Worm (Caenorhabditis elegans) whole organism, L1 larva: Measurements from ENCODE around the gene fbxb-71.

Experiments used
- C04F5.9 ChIP-seq: sonication (generic microtip); optimal IDR thresholded peaks from 2 replicates; lab custom pipeline; 2016; ENCODE audit warnings: missing genetic modification characterization, missing compliant biosample characterization
- ceh-63 ChIP-seq: fragments of 200-800 bp; sonication (Bioruptor generic); optimal IDR thresholded peaks from 2 replicates; lab custom pipeline; 2018; ENCODE audit warnings: mild to moderate bottlenecking, missing genetic modification characterization, missing compliant biosample characterization
- ceh-8 ChIP-seq: fragments of 200-800 bp; sonication (Bioruptor generic); optimal IDR thresholded peaks from 2 replicates; lab custom pipeline; 2018; ENCODE audit warnings: mild to moderate bottlenecking, missing genetic modification characterization, moderate library complexity, missing compliant biosample characterization
- ceh-90 ChIP-seq: sonication (generic microtip); optimal IDR thresholded peaks from 2 replicates; lab custom pipeline; 2016; ENCODE audit warnings: missing genetic modification characterization, missing compliant biosample characterization
- ces-1 ChIP-seq: fragments of 150-350 bp; optimal IDR thresholded peaks from 2 replicates; lab custom pipeline; 2014; ENCODE audit warnings: missing biosample characterization, missing genetic modification reagents, missing genetic modification characterization
- efl-1 ChIP-seq, 4 experiments: fragments of 150-350 bp; optimal IDR thresholded peaks in 3 of 4; peaks in 1 of 4; 1 replicate in 1 of 4; 2 replicates in 3 of 4; lab custom pipeline; 2014; ENCODE audit warnings: missing biosample characterization in 2 of 4, missing genetic modification characterization in 2 of 4, missing genetic modification reagents in 2 of 4
- efl-3 ChIP-seq: fragments of 200-800 bp; sonication (Bioruptor generic); optimal IDR thresholded peaks from 2 replicates; lab custom pipeline; 2018; ENCODE audit warnings: mild to moderate bottlenecking, missing genetic modification characterization, missing compliant biosample characterization
- egl-27 ChIP-seq, 2 experiments: fragments of 150-350 bp in 1 of 2; sonication (generic microtip); optimal IDR thresholded peaks; 3 replicates each; lab custom pipeline; 2017 to 2018; ENCODE audit warnings: missing biosample characterization in 2 of 2, missing genetic modification characterization in 2 of 2, missing genetic modification reagents in 2 of 2
- elt-2 ChIP-seq: sonication (generic microtip); optimal IDR thresholded peaks from 2 replicates; lab custom pipeline; 2016; ENCODE audit warnings: missing genetic modification characterization, mild to moderate bottlenecking, inconsistent platforms, missing compliant biosample characterization, missing genetic modification reagents
- elt-3 ChIP-seq, 6 experiments: fragments of 150-350 bp in 1 of 6; sonication (generic microtip); optimal IDR thresholded peaks; 2 replicates each; lab custom pipeline; 2017 to 2018; ENCODE audit warnings: missing biosample characterization in 6 of 6, missing genetic modification characterization in 6 of 6, inconsistent platforms in 1 of 6
- fkh-10 ChIP-seq: sonication (generic microtip); optimal IDR thresholded peaks from 2 replicates; lab custom pipeline; 2017; ENCODE audit warnings: missing biosample characterization, missing genetic modification reagents, missing genetic modification characterization
- fkh-8 ChIP-seq: sonication (generic microtip); optimal IDR thresholded peaks from 2 replicates; lab custom pipeline; 2016; ENCODE audit warnings: mild to moderate bottlenecking, missing genetic modification characterization, missing compliant biosample characterization
- grh-1 ChIP-seq: fragments of 200-800 bp; sonication (Bioruptor generic); IDR thresholded peaks from 2 replicates; pipeline ENCODE4 v1.3.6; 2022; ENCODE audit warnings: missing genetic modification reagents, missing genetic modification characterization, missing compliant biosample characterization
- hlh-17 ChIP-seq: fragments of 200-800 bp; sonication (Bioruptor generic); optimal IDR thresholded peaks from 2 replicates; lab custom pipeline; 2018; ENCODE audit warnings: missing genetic modification characterization, mild to moderate bottlenecking, missing compliant biosample characterization, moderate library complexity, borderline replicate concordance
- hlh-4 ChIP-seq: sonication (generic microtip); optimal IDR thresholded peaks from 2 replicates; lab custom pipeline; 2016; ENCODE audit warnings: mild to moderate bottlenecking, missing genetic modification characterization, missing compliant biosample characterization
- lin-13 ChIP-seq: fragments of 150-350 bp; optimal IDR thresholded peaks from 2 replicates; lab custom pipeline; 2014; ENCODE audit warnings: missing biosample characterization, missing genetic modification reagents, missing genetic modification characterization
- lin-14 ChIP-seq: fragments of 200-800 bp; sonication (Bioruptor generic); optimal IDR thresholded peaks from 2 replicates; lab custom pipeline; 2018; ENCODE audit warnings: mild to moderate bottlenecking, missing genetic modification characterization, moderate library complexity, missing compliant biosample characterization
- lin-15B ChIP-seq: fragments of 150-350 bp; sonication (generic microtip); optimal IDR thresholded peaks from 3 replicates; lab custom pipeline; 2014; ENCODE audit warnings: missing biosample characterization, missing genetic modification characterization
- lin-35 ChIP-seq, 2 experiments: fragments of 150-350 bp; optimal IDR thresholded peaks; 2 replicates each; lab custom pipeline; 2014; ENCODE audit warnings: missing biosample characterization in 2 of 2, missing genetic modification characterization in 2 of 2, missing genetic modification reagents in 2 of 2
- lin-39 ChIP-seq: fragments of 150-350 bp; optimal IDR thresholded peaks from 2 replicates; lab custom pipeline; 2014; ENCODE audit warnings: missing biosample characterization, missing genetic modification reagents, missing genetic modification characterization
- mab-9 ChIP-seq: fragments of 200-800 bp; sonication (Bioruptor generic); IDR thresholded peaks from 2 replicates; pipeline ENCODE4 v1.3.6; 2022; ENCODE audit warnings: missing genetic modification reagents, missing genetic modification characterization, missing compliant biosample characterization
- mdl-1 ChIP-seq, 2 experiments: fragments of 150-350 bp; optimal IDR thresholded peaks; 2 replicates each; lab custom pipeline; 2014 to 2017; ENCODE audit warnings: missing biosample characterization in 2 of 2, missing genetic modification characterization in 2 of 2, inconsistent platforms in 1 of 2
- nhr-20 ChIP-seq: sonication (generic microtip); optimal IDR thresholded peaks from 2 replicates; lab custom pipeline; 2016; ENCODE audit warnings: mild to moderate bottlenecking, missing genetic modification characterization, missing compliant biosample characterization
- nhr-71 ChIP-seq: sonication (generic microtip); optimal IDR thresholded peaks from 2 replicates; lab custom pipeline; 2016; ENCODE audit warnings: mild to moderate bottlenecking, missing genetic modification characterization, moderate library complexity, missing compliant biosample characterization
- nhr-85 ChIP-seq: sonication (generic microtip); peaks from one replicate; lab custom pipeline; 2016; ENCODE audit warnings: missing genetic modification characterization, inconsistent platforms, missing compliant biosample characterization
- nhr-90 ChIP-seq: sonication (generic microtip); optimal IDR thresholded peaks from 2 replicates; lab custom pipeline; 2016; ENCODE audit warnings: mild to moderate bottlenecking, missing genetic modification characterization, missing compliant biosample characterization; ENCODE audit not compliant: poor library complexity
- rnt-1 ChIP-seq: sonication (generic microtip); optimal IDR thresholded peaks from 2 replicates; lab custom pipeline; 2016; ENCODE audit warnings: mild to moderate bottlenecking, missing genetic modification characterization, moderate library complexity, missing compliant biosample characterization
- snu-23 ChIP-seq: sonication (generic microtip); optimal IDR thresholded peaks from 2 replicates; lab custom pipeline; 2016; ENCODE audit warnings: missing genetic modification characterization, missing compliant biosample characterization
- sptf-1 ChIP-seq: fragments of 150-350 bp; optimal IDR thresholded peaks from 2 replicates; lab custom pipeline; 2014; ENCODE audit warnings: missing biosample characterization, missing genetic modification characterization
- swsn-7 ChIP-seq: sonication (generic microtip); optimal IDR thresholded peaks from 2 replicates; lab custom pipeline; 2016; ENCODE audit warnings: missing genetic modification characterization, missing compliant biosample characterization
- unc-30 ChIP-seq: sonication (generic microtip); optimal IDR thresholded peaks from 2 replicates; lab custom pipeline; 2017; ENCODE audit warnings: missing biosample characterization, missing genetic modification characterization
- unc-62 ChIP-seq: fragments of 150-350 bp; optimal IDR thresholded peaks from 2 replicates; lab custom pipeline; 2014; ENCODE audit warnings: missing biosample characterization, missing genetic modification reagents, missing genetic modification characterization
- unc-86 ChIP-seq: sonication (generic microtip); optimal IDR thresholded peaks from 2 replicates; lab custom pipeline; 2016; ENCODE audit warnings: missing genetic modification characterization, missing compliant biosample characterization
- ztf-4 ChIP-seq: fragments of 150-350 bp; optimal IDR thresholded peaks from 2 replicates; lab custom pipeline; 2014; ENCODE audit warnings: missing biosample characterization, missing genetic modification characterization

The fbxb-71 gene

ce11 chrX:3282306-3282705 lies 19.6 kb downstream of the fbxb-71 start, which contains the start of gene K09C4.5:
Gene K09C4.5, plus strand, starts transcription at chrX:3282631.
- TF ChIP-seq snu-23 (GFP tag; lab: Kevin White, UChicago) (no peak), lin-14 (GFP tag; lab: Kevin White, UChicago) (no peak), elt-2 (peak; percentile 26), nhr-90 (tag; lab: Kevin White, UChicago) (no peak)

ce11 chrX:3283189-3283588 lies 20.5 kb downstream of the fbxb-71 start:
- no peak for TF ChIP-seq hlh-17 (GFP tag; lab: Kevin White, UChicago)
- TF ChIP-seq elt-2, result peak; percentile 67
- peak; percentile 10 for TF ChIP-seq nhr-71 (tag; lab: Kevin White, UChicago)

ce11 chrX:3284967-3285366 lies 22.3 kb downstream of the fbxb-71 start:
- TF ChIP-seq hlh-4 (no peak), lin-13 (GFP tag; lab: Kevin White, UChicago) (no peak), grh-1 (GFP tag; lab: Robert Waterston, UW) (no peak), ceh-8 (no peak), ztf-4 (no peak), lin-15B (tag; lab: Kevin White, UChicago) (no peak), unc-86 (tag; lab: Kevin White, UChicago) (no peak), elt-3 (tag; optimal IDR thresholded peaks at IDR 0.05; lab: Kevin White, UChicago) (no peak), hlh-17 (GFP tag; lab: Kevin White, UChicago) (no peak), ceh-63 (GFP tag; lab: Kevin White, UChicago) (no peak), ceh-90 (tag; lab: Kevin White, UChicago) (no peak), nhr-71 (tag; lab: Kevin White, UChicago) (no peak)

ce11 chrX:3285448-3285847 lies 22.7 kb downstream of the fbxb-71 start:
- TF ChIP-seq elt-2 (peak; percentile 80), lin-35 (GFP tag; optimal IDR thresholded peaks at IDR 0.05; lab: Kevin White, UChicago) (peak in 1 of 2 experiments; percentile 2), elt-3 (tag; optimal IDR thresholded peaks at IDR 0.05; lab: Kevin White, UChicago) (no peak), nhr-20 (tag; lab: Kevin White, UChicago) (peak; percentile 33), mdl-1 (tag; optimal IDR thresholded peaks at IDR 0.05; lab: Kevin White, UChicago) (peak in 1 of 2 experiments; percentile 3), nhr-85 (tag; lab: Kevin White, UChicago) (no peak)

ce11 chrX:3289183-3289582 lies 26.5 kb downstream of the fbxb-71 start, which contains the start of gene K09C4.4:
Gene K09C4.4, plus strand, starts transcription at chrX:3289483.
- TF ChIP-seq fkh-8 (tag; lab: Kevin White, UChicago) (no peak), grh-1 (GFP tag; lab: Robert Waterston, UW) (no peak), nhr-85 (tag; lab: Kevin White, UChicago) (no peak), ces-1 (GFP tag; lab: Kevin White, UChicago) (no peak), fkh-10 (GFP tag; lab: Kevin White, UChicago) (no peak), efl-3 (no peak), rnt-1 (tag; lab: Kevin White, UChicago) (no peak), elt-2 (no peak), mab-9 (no peak), swsn-7 (tag; lab: Kevin White, UChicago) (no peak), egl-27 (tag; optimal IDR thresholded peaks at IDR 0.05; lab: Kevin White, UChicago) (no peak)

ce11 chrX:3290147-3290546 lies 27.4 kb downstream of the fbxb-71 start:
- TF ChIP-seq unc-62, result no peak
- peak; percentile 34 for TF ChIP-seq nhr-90 (tag; lab: Kevin White, UChicago)
- no peak for TF ChIP-seq lin-39
- no peak for TF ChIP-seq unc-30 (tag; lab: Kevin White, UChicago)
- TF ChIP-seq sptf-1 (tag; lab: Kevin White, UChicago), result no peak
- peak in 1 of 2 experiments; percentile 26 for TF ChIP-seq lin-35 (GFP tag; optimal IDR thresholded peaks at IDR 0.05; lab: Kevin White, UChicago)
- TF ChIP-seq mdl-1 (tag; optimal IDR thresholded peaks at IDR 0.05; lab: Kevin White, UChicago), result peak in 1 of 2 experiments; percentile 42
- no peak for TF ChIP-seq lin-13 (GFP tag; lab: Kevin White, UChicago)
- TF ChIP-seq C04F5.9, result no peak
- peak; percentile 95 for TF ChIP-seq elt-2
- no peak for TF ChIP-seq efl-1 (optimal IDR thresholded peaks at IDR 0.05; lab: Kevin White, UChicago)
- TF ChIP-seq efl-1 (GFP tag; optimal IDR thresholded peaks at IDR 0.05 in 1 of 2; lab: Kevin White, UChicago), result no peak
- peak; percentile 21 for TF ChIP-seq nhr-20 (tag; lab: Kevin White, UChicago)
- TF ChIP-seq, all 84 proteins: peak for 5
